Worm (Caenorhabditis elegans) whole organism, L4/young adult: ENCODE measurements around the gene Y44A6D.5.

ENCODE experiments used
- W03F9.2 ChIP-seq: fragments of 150-350 bp; optimal IDR thresholded peaks from 2 replicates; lab custom pipeline; 2014; ENCODE audit warnings: missing biosample characterization, missing genetic modification characterization
- dao-5 ChIP-seq: sonication (generic microtip); optimal IDR thresholded peaks from 2 replicates; lab custom pipeline; 2016; ENCODE audit warnings: missing genotype, missing genetic modification characterization, moderate library complexity, missing compliant biosample characterization
- him-1 ChIP-seq: sonication (generic microtip); optimal IDR thresholded peaks from 2 replicates; lab custom pipeline; 2016; ENCODE audit warnings: missing genotype, missing genetic modification reagents, missing genetic modification characterization, missing compliant biosample characterization

ce11 chrV:20778886-20779285 lies 23.9 kb downstream of the Y44A6D.5 start:
- TF ChIP-seq dao-5 (tag; lab: Kevin White, UChicago) (no peak), him-1 (tag; lab: Kevin White, UChicago) (no peak), W03F9.2 (tag; lab: Kevin White, UChicago) (no peak)
